Fruit fly (Drosophila melanogaster) whole organism, embryonic: Measurements from ENCODE around the gene Hf.

Experiments used
- Abd-B ChIP-seq: fragments of 200-800 bp; sonication (Bioruptor generic); optimal IDR thresholded peaks from 2 replicates; lab custom pipeline; 2018; ENCODE audit warnings: missing biosample characterization, mild to moderate bottlenecking, missing genetic modification characterization, moderate library complexity
- BEAF-32 ChIP-seq: fragments of 200-800 bp; sonication (Bioruptor generic); optimal IDR thresholded peaks from 3 replicates; lab custom pipeline; 2017; ENCODE audit warnings: missing biosample characterization, missing genetic modification characterization, mild to moderate bottlenecking, moderate library complexity, missing genetic modification reagents
- CG10267 ChIP-seq: fragments of 200-800 bp; sonication (Bioruptor generic); optimal IDR thresholded peaks from 2 replicates; lab custom pipeline; 2018; ENCODE audit warnings: missing biosample characterization, mild to moderate bottlenecking, missing genetic modification characterization, moderate library complexity
- CG10654 ChIP-seq: fragments of 200-800 bp; sonication (Bioruptor generic); optimal IDR thresholded peaks from 2 replicates; lab custom pipeline; 2016; ENCODE audit warnings: missing biosample characterization, missing genetic modification characterization
- CG12942 ChIP-seq: fragments of 200-800 bp; sonication (Bioruptor generic); optimal IDR thresholded peaks from 3 replicates; lab custom pipeline; 2016; ENCODE audit warnings: missing biosample characterization, missing genetic modification characterization
- CG15269 ChIP-seq: fragments of 200-800 bp; sonication (Bioruptor generic); optimal IDR thresholded peaks from 2 replicates; lab custom pipeline; 2018; ENCODE audit warnings: missing biosample characterization, mild to moderate bottlenecking, missing genetic modification characterization, moderate library complexity
- CG15514 ChIP-seq: fragments of 200-800 bp; sonication (Bioruptor generic); optimal IDR thresholded peaks from 3 replicates; lab custom pipeline; 2017; ENCODE audit warnings: missing biosample characterization, missing genetic modification characterization, mild to moderate bottlenecking, moderate library complexity, missing genetic modification reagents
- CG15601 ChIP-seq: fragments of 200-800 bp; sonication (Bioruptor generic); optimal IDR thresholded peaks from 3 replicates; lab custom pipeline; 2019; ENCODE audit warnings: missing biosample characterization, mild to moderate bottlenecking, missing genetic modification characterization, moderate library complexity
- CG17186 ChIP-seq: fragments of 200-800 bp; sonication (Bioruptor generic); optimal IDR thresholded peaks from 3 replicates; lab custom pipeline; 2017; ENCODE audit warnings: missing biosample characterization, missing genetic modification reagents, missing genetic modification characterization
- CG18599 ChIP-seq: fragments of 200-800 bp; sonication (Bioruptor generic); optimal IDR thresholded peaks from 3 replicates; lab custom pipeline; 2017; ENCODE audit warnings: missing biosample characterization, missing genetic modification characterization, mild to moderate bottlenecking, moderate library complexity, missing genetic modification reagents
- CG18619 ChIP-seq: fragments of 200-800 bp; sonication (Bioruptor generic); optimal IDR thresholded peaks from 3 replicates; lab custom pipeline; 2017; ENCODE audit warnings: missing biosample characterization, mild to moderate bottlenecking, missing genetic modification characterization
- CG2129 ChIP-seq: fragments of 200-800 bp; sonication (Bioruptor generic); IDR thresholded peaks from 2 replicates; pipeline ENCODE4 v1.3.6; 2022; ENCODE audit warnings: missing biosample characterization, missing genetic modification characterization; ENCODE audit not compliant: partially characterized antibody
- CG31365 ChIP-seq: fragments of 200-800 bp; sonication (Bioruptor generic); optimal IDR thresholded peaks from 2 replicates; lab custom pipeline; 2018; ENCODE audit warnings: missing biosample characterization, mild to moderate bottlenecking, missing genetic modification characterization
- CG31441 ChIP-seq: fragments of 200-800 bp; sonication (Bioruptor generic); IDR thresholded peaks from 2 replicates; pipeline ENCODE4 v1.3.6; 2022; ENCODE audit warnings: missing biosample characterization, missing genetic modification characterization
- CG34224 ChIP-seq: fragments of 200-800 bp; sonication (Bioruptor generic); IDR thresholded peaks from 3 replicates; pipeline ENCODE4 v1.3.6; 2022; ENCODE audit warnings: missing biosample characterization, missing genetic modification characterization; ENCODE audit not compliant: partially characterized antibody
- CG3847 ChIP-seq: fragments of 200-800 bp; sonication (Bioruptor generic); IDR thresholded peaks from 2 replicates; pipeline ENCODE4 v1.3.6; 2022; ENCODE audit warnings: missing biosample characterization, missing genetic modification characterization
- CG42726 ChIP-seq: fragments of 200-800 bp; sonication (Bioruptor generic); IDR thresholded peaks from 2 replicates; pipeline ENCODE4 v1.3.6; 2022; ENCODE audit warnings: missing biosample characterization, missing genetic modification characterization; ENCODE audit not compliant: partially characterized antibody
- CG4282 ChIP-seq: fragments of 200-800 bp; sonication (Bioruptor generic); optimal IDR thresholded peaks from 2 replicates; lab custom pipeline; 2016; ENCODE audit warnings: missing biosample characterization, missing genetic modification characterization
- CG7372 ChIP-seq: fragments of 200-800 bp; sonication (Bioruptor generic); IDR thresholded peaks from 2 replicates; pipeline ENCODE4 v1.3.6; 2022; ENCODE audit warnings: missing biosample characterization, missing genetic modification characterization
- CG8765 ChIP-seq: fragments of 200-800 bp; sonication (Bioruptor generic); IDR thresholded peaks from 2 replicates; pipeline ENCODE4 v1.3.6; 2022; ENCODE audit warnings: missing biosample characterization, missing genetic modification characterization
- CG9727 ChIP-seq: fragments of 200-800 bp; sonication (Bioruptor generic); optimal IDR thresholded peaks from 3 replicates; lab custom pipeline; 2017; ENCODE audit warnings: missing biosample characterization, mild to moderate bottlenecking, missing genetic modification characterization
- D19B ChIP-seq: fragments of 200-800 bp; sonication (Bioruptor generic); optimal IDR thresholded peaks from 2 replicates; lab custom pipeline; 2017; ENCODE audit warnings: missing biosample characterization, mild to moderate bottlenecking, missing genetic modification characterization
- Dip3 ChIP-seq: fragments of 200-800 bp; sonication (Bioruptor generic); optimal IDR thresholded peaks from 3 replicates; lab custom pipeline; 2016; ENCODE audit warnings: missing biosample characterization, missing genetic modification characterization
- Doc3 ChIP-seq: fragments of 200-800 bp; sonication (Bioruptor generic); IDR thresholded peaks from 3 replicates; pipeline ENCODE4 v1.3.6; 2022; ENCODE audit warnings: missing biosample characterization, missing genetic modification characterization; ENCODE audit not compliant: partially characterized antibody
- Lhr ChIP-seq: fragments of 200-800 bp; sonication (Bioruptor generic); optimal IDR thresholded peaks from 3 replicates; lab custom pipeline; 2017; ENCODE audit warnings: mild to moderate bottlenecking, missing biosample characterization, missing genetic modification reagents, missing genetic modification characterization
- PHDP ChIP-seq: fragments of 200-800 bp; sonication (Bioruptor generic); optimal IDR thresholded peaks from 3 replicates; lab custom pipeline; 2018; ENCODE audit warnings: missing biosample characterization, mild to moderate bottlenecking, missing genetic modification characterization, moderate library complexity
- Pdp1 ChIP-seq, 2 experiments: fragments of 200-800 bp; sonication (Bioruptor generic); optimal IDR thresholded peaks; 3 replicates each; lab custom pipeline; 2016; ENCODE audit warnings: missing biosample characterization in 2 of 2, missing genetic modification characterization in 2 of 2, mild to moderate bottlenecking in 1 of 2, moderate library complexity in 1 of 2
- Poxn ChIP-seq: fragments of 200-800 bp; sonication (Bioruptor generic); IDR thresholded peaks from 2 replicates; pipeline ENCODE4 v1.3.6; 2022; ENCODE audit warnings: missing biosample characterization, missing genetic modification characterization
- Sry-δ ChIP-seq: fragments of 200-800 bp; sonication (Bioruptor generic); optimal IDR thresholded peaks from 2 replicates; lab custom pipeline; 2016; ENCODE audit warnings: missing biosample characterization, missing genetic modification characterization
- YL-1 ChIP-seq: fragments of 200-800 bp; sonication (Bioruptor generic); optimal IDR thresholded peaks from 3 replicates; lab custom pipeline; 2017; ENCODE audit warnings: missing biosample characterization, mild to moderate bottlenecking, missing genetic modification characterization
- chm ChIP-seq: fragments of 200-800 bp; sonication (Bioruptor generic); IDR thresholded peaks from 2 replicates; pipeline ENCODE4 v1.3.6; 2022; ENCODE audit warnings: missing biosample characterization, missing genetic modification characterization
- dmrt11E ChIP-seq: fragments of 200-800 bp; sonication (Bioruptor generic); optimal IDR thresholded peaks from 3 replicates; lab custom pipeline; 2018; ENCODE audit warnings: missing biosample characterization, mild to moderate bottlenecking, missing genetic modification characterization, moderate library complexity
- emc ChIP-seq: fragments of 200-800 bp; sonication (Bioruptor generic); optimal IDR thresholded peaks from 2 replicates; lab custom pipeline; 2016; ENCODE audit warnings: missing biosample characterization, missing genetic modification characterization
- exex ChIP-seq: fragments of 200-800 bp; sonication (Bioruptor generic); optimal IDR thresholded peaks from 4 replicates; lab custom pipeline; 2018; ENCODE audit warnings: missing biosample characterization, mild to moderate bottlenecking, missing genetic modification characterization, moderate library complexity
- gce ChIP-seq: fragments of 200-800 bp; sonication (Bioruptor generic); IDR thresholded peaks from 3 replicates; pipeline ENCODE4 v1.3.6; 2022; ENCODE audit warnings: missing biosample characterization, missing genetic modification characterization
- gcm ChIP-seq: fragments of 200-800 bp; sonication (Bioruptor generic); optimal IDR thresholded peaks from 2 replicates; lab custom pipeline; 2019; ENCODE audit warnings: missing biosample characterization, mild to moderate bottlenecking, missing genetic modification characterization, moderate library complexity
- ham ChIP-seq: fragments of 200-800 bp; sonication (Bioruptor generic); IDR thresholded peaks from 2 replicates; pipeline ENCODE4 v1.3.6; 2022; ENCODE audit warnings: missing biosample characterization, missing genetic modification characterization
- ind ChIP-seq: fragments of 200-800 bp; sonication (Bioruptor generic); optimal IDR thresholded peaks from 3 replicates; lab custom pipeline; 2016; ENCODE audit warnings: missing biosample characterization, missing genetic modification characterization
- inv ChIP-seq: fragments of 200-800 bp; sonication (Bioruptor generic); IDR thresholded peaks from 2 replicates; pipeline ENCODE4 v1.3.6; 2022; ENCODE audit warnings: missing biosample characterization, missing genetic modification characterization; ENCODE audit not compliant: partially characterized antibody
- kah ChIP-seq: fragments of 200-800 bp; sonication (Bioruptor generic); optimal IDR thresholded peaks from 2 replicates; lab custom pipeline; 2018; ENCODE audit warnings: missing biosample characterization, mild to moderate bottlenecking, missing genetic modification characterization
- ken ChIP-seq: fragments of 200-800 bp; sonication (Bioruptor generic); IDR thresholded peaks from 3 replicates; pipeline ENCODE4 v1.3.6; 2022; ENCODE audit warnings: missing biosample characterization, missing genetic modification characterization
- prd ChIP-seq, 3 experiments: fragments of >200 bp in 2 of 3; fragments of 200-800 bp in 1 of 3; sonication (Bioruptor generic) in 1 of 3; optimal IDR thresholded peaks in 2 of 3; IDR thresholded peaks in 1 of 3; 2 replicates in 2 of 3; 3 replicates in 1 of 3; pipeline versions ENCODE4 v1.3.6 to Lab custom; 2017 to 2022; ENCODE audit warnings: missing biosample characterization in 1 of 3, missing genetic modification characterization in 1 of 3
- pum ChIP-seq: fragments of 200-800 bp; sonication (Bioruptor generic); optimal IDR thresholded peaks from 2 replicates; lab custom pipeline; 2016; ENCODE audit warnings: missing biosample characterization, missing genetic modification characterization
- pzg ChIP-seq: fragments of 200-800 bp; sonication (Bioruptor generic); optimal IDR thresholded peaks from 3 replicates; lab custom pipeline; 2018; ENCODE audit warnings: missing biosample characterization, mild to moderate bottlenecking, missing genetic modification characterization, moderate library complexity
- ssp ChIP-seq: fragments of 200-800 bp; sonication (Bioruptor generic); IDR thresholded peaks from 2 replicates; pipeline ENCODE4 v1.3.6; 2022; ENCODE audit warnings: missing biosample characterization, missing genetic modification characterization
- unc-4 ChIP-seq: fragments of 200-800 bp; sonication (Bioruptor generic); IDR thresholded peaks from 2 replicates; pipeline ENCODE4 v1.3.6; 2022; ENCODE audit warnings: missing biosample characterization, missing genetic modification characterization; ENCODE audit not compliant: partially characterized antibody
- zen ChIP-seq: fragments of 200-800 bp; sonication (Bioruptor generic); optimal IDR thresholded peaks from 3 replicates; lab custom pipeline; 2018; ENCODE audit warnings: missing biosample characterization, mild to moderate bottlenecking, missing genetic modification characterization, moderate library complexity

Gene Hf

dm6 chr2L:19958520-19959161 is 8.8 kb downstream of the Hf start, which contains the start of gene COX4 (continued):
- peak; percentile 93 for TF ChIP-seq YL-1 (GFP tag; lab: Kevin White, UChicago)
- no peak for TF ChIP-seq ken
- TF ChIP-seq ind (GFP tag; lab: Kevin White, UChicago) = no peak
- no peak for TF ChIP-seq emc (GFP tag; lab: Kevin White, UChicago)
- no peak for TF ChIP-seq kah (GFP tag; lab: Kevin White, UChicago)
- TF ChIP-seq Lhr = peak; percentile 40
- TF ChIP-seq CG15601 (tag; lab: Kevin White, UChicago) = peak; percentile 48
- TF ChIP-seq CG12942 (GFP tag; lab: Kevin White, UChicago) = no peak
- TF ChIP-seq CG4282 (GFP tag; lab: Kevin White, UChicago) = no peak
- TF ChIP-seq CG15514 (GFP tag; lab: Kevin White, UChicago) = peak; percentile 24
- no peak for TF ChIP-seq CG18619 (GFP tag; lab: Kevin White, UChicago)
- peak; percentile 68 for TF ChIP-seq Sry-δ (GFP tag; lab: Kevin White, UChicago)
- TF ChIP-seq CG15269 (tag; lab: Kevin White, UChicago) = no peak
- no peak for TF ChIP-seq CG10654 (GFP tag; lab: Kevin White, UChicago)
- peak; percentile 8 for TF ChIP-seq PHDP
- peak; percentile 25 for TF ChIP-seq Abd-B (GFP tag; lab: Kevin White, UChicago)
- no peak for TF ChIP-seq gce (GFP tag; lab: Robert Waterston, UW)
- no peak for TF ChIP-seq Dip3 (GFP tag; lab: Kevin White, UChicago)
- peak; percentile 63; the same call in 2 of the 3 replicates for TF ChIP-seq CG34224 (GFP tag; lab: Robert Waterston, UW)
- TF ChIP-seq pzg (GFP tag; lab: Kevin White, UChicago) = peak; percentile 80
- no peak for TF ChIP-seq Poxn (GFP tag; lab: Robert Waterston, UW)
- TF ChIP-seq CG9727 = no peak
- no peak for TF ChIP-seq CG8765 (GFP tag; lab: Robert Waterston, UW)
- TF ChIP-seq CG31365 (tag; lab: Kevin White, UChicago) = no peak
- TF ChIP-seq CG3847 (GFP tag; lab: Robert Waterston, UW) = no peak
- TF ChIP-seq ham (GFP tag; lab: Robert Waterston, UW) = no peak
- no peak for TF ChIP-seq CG7372 (GFP tag; lab: Robert Waterston, UW)
- TF ChIP-seq CG17186 (GFP tag; lab: Kevin White, UChicago) = no peak
- TF ChIP-seq unc-4 (GFP tag; lab: Robert Waterston, UW) = peak; percentile 77
- TF ChIP-seq pum = no peak
- no peak for TF ChIP-seq dmrt11E (tag; lab: Kevin White, UChicago)
- peak; percentile 21 for TF ChIP-seq exex (tag; lab: Kevin White, UChicago)
- TF ChIP-seq CG10267 = peak; percentile 67
- TF ChIP-seq CG2129 (GFP tag; lab: Robert Waterston, UW) = peak; percentile 33
- peak; percentile 71 for TF ChIP-seq zen (tag; lab: Kevin White, UChicago)
- TF ChIP-seq CG42726 (GFP tag; lab: Robert Waterston, UW) = peak; percentile 74; the same call in 1 of the 2 replicates
- TF ChIP-seq gcm (GFP tag; lab: Kevin White, UChicago) = no peak
- no peak for TF ChIP-seq prd (optimal IDR thresholded peaks at IDR 0.05; lab: Kevin White, UChicago)
- TF ChIP-seq prd (GFP tag; IDR thresholded peaks at IDR 0.05; lab: Robert Waterston, UW) = no peak
- TF ChIP-seq BEAF-32 (GFP tag; lab: Kevin White, UChicago) = peak; percentile 78
- TF ChIP-seq D19B (GFP tag; lab: Kevin White, UChicago) = no peak
- peak; percentile 58 for TF ChIP-seq inv (GFP tag; lab: Robert Waterston, UW)
- TF ChIP-seq CG18599 (GFP tag; lab: Kevin White, UChicago) = no peak
- peak in 1 of 2 experiments; percentile 98 for TF ChIP-seq Pdp1 (GFP tag; optimal IDR thresholded peaks at IDR 0.05; lab: Kevin White, UChicago)
- TF ChIP-seq Doc3 (GFP tag; lab: Robert Waterston, UW) = peak; percentile 60; the same call in 2 of the 3 replicates
- TF ChIP-seq ssp (GFP tag; lab: Robert Waterston, UW) = no peak
- no peak for TF ChIP-seq CG31441
- no peak for TF ChIP-seq chm (GFP tag; lab: Robert Waterston, UW)
